Worm (Caenorhabditis elegans) whole organism, L2 larva: ENCODE results near the gene srv-21.

Experiments
- C34F6.9 ChIP-seq: fragments of 150-350 bp; optimal IDR thresholded peaks from 2 replicates; lab custom pipeline; 2014; ENCODE audit warnings: missing biosample characterization, missing genetic modification characterization
- F13H6.1 ChIP-seq: sonication (generic microtip); optimal IDR thresholded peaks from 2 replicates; lab custom pipeline; 2016; ENCODE audit warnings: missing genetic modification characterization, missing compliant biosample characterization
- R02D3.7 ChIP-seq: fragments of 150-350 bp; optimal IDR thresholded peaks from 2 replicates; lab custom pipeline; 2014; ENCODE audit warnings: missing biosample characterization, missing genetic modification characterization
- Y55F3AM.14 ChIP-seq: fragments of 200-800 bp; sonication (Bioruptor generic); optimal IDR thresholded peaks from 2 replicates; lab custom pipeline; 2018; ENCODE audit warnings: mild to moderate bottlenecking, missing genetic modification characterization, missing compliant biosample characterization
- alr-1 ChIP-seq: fragments of 150-350 bp; optimal IDR thresholded peaks from 2 replicates; lab custom pipeline; 2014; ENCODE audit warnings: missing biosample characterization, missing genetic modification characterization
- blmp-1 ChIP-seq: sonication (generic microtip); optimal IDR thresholded peaks from 2 replicates; lab custom pipeline; 2017; ENCODE audit warnings: missing genetic modification characterization, mild to moderate bottlenecking, missing compliant biosample characterization, antibody characterized with exemption, moderate library complexity; ENCODE audit not compliant: insufficient read depth
- ceh-82 ChIP-seq: fragments of 150-350 bp; optimal IDR thresholded peaks from 2 replicates; lab custom pipeline; 2014; ENCODE audit warnings: missing biosample characterization, missing genetic modification characterization
- dmd-4 ChIP-seq: sonication (generic microtip); optimal IDR thresholded peaks from 2 replicates; lab custom pipeline; 2017; ENCODE audit warnings: missing biosample characterization, missing genetic modification characterization
- egl-27 ChIP-seq: sonication (generic microtip); optimal IDR thresholded peaks from 3 replicates; lab custom pipeline; 2017; ENCODE audit warnings: missing biosample characterization, missing genetic modification reagents, missing genetic modification characterization
- elt-1 ChIP-seq: fragments of 150-350 bp; optimal IDR thresholded peaks from 2 replicates; lab custom pipeline; 2014; ENCODE audit warnings: missing biosample characterization, missing genetic modification characterization
- elt-3 ChIP-seq: sonication (generic microtip); optimal IDR thresholded peaks from 2 replicates; lab custom pipeline; 2017; ENCODE audit warnings: missing biosample characterization, missing genetic modification characterization
- lin-11 ChIP-seq: fragments of 150-350 bp; sonication (generic microtip); optimal IDR thresholded peaks from 2 replicates; lab custom pipeline; 2014; ENCODE audit warnings: missing biosample characterization, missing genetic modification characterization, inconsistent platforms, mixed read lengths
- lin-13 ChIP-seq: fragments of 150-350 bp; optimal IDR thresholded peaks from 2 replicates; lab custom pipeline; 2014; ENCODE audit warnings: missing biosample characterization, missing genetic modification reagents, missing genetic modification characterization
- lin-39 ChIP-seq: fragments of 150-350 bp; optimal IDR thresholded peaks from 2 replicates; lab custom pipeline; 2014; ENCODE audit warnings: missing biosample characterization, missing genetic modification reagents, missing genetic modification characterization
- lsy-2 ChIP-seq, 2 experiments: fragments of 150-350 bp in 1 of 2; sonication (generic microtip) in 1 of 2; optimal IDR thresholded peaks; 2 replicates each; lab custom pipeline; 2014 to 2017; ENCODE audit warnings: missing biosample characterization in 2 of 2, missing genetic modification characterization in 2 of 2
- mbf-1 ChIP-seq: sonication (generic microtip); optimal IDR thresholded peaks from 2 replicates; lab custom pipeline; 2017; ENCODE audit warnings: missing biosample characterization, missing genetic modification characterization
- mdl-1 ChIP-seq, 2 experiments: fragments of 150-350 bp in 1 of 2; sonication (generic microtip) in 1 of 2; optimal IDR thresholded peaks; 2 replicates each; lab custom pipeline; 2017; ENCODE audit warnings: missing biosample characterization in 2 of 2, missing genetic modification characterization in 2 of 2
- nhr-10 ChIP-seq: sonication (generic microtip); optimal IDR thresholded peaks from 2 replicates; lab custom pipeline; 2017; ENCODE audit warnings: missing biosample characterization, missing genetic modification characterization
- nhr-11 ChIP-seq: fragments of 150-350 bp; optimal IDR thresholded peaks from 2 replicates; lab custom pipeline; 2014; ENCODE audit warnings: missing biosample characterization, missing genetic modification characterization
- nhr-12 ChIP-seq: fragments of 150-350 bp; optimal IDR thresholded peaks from 2 replicates; lab custom pipeline; 2014; ENCODE audit warnings: missing biosample characterization, missing genetic modification characterization
- nhr-129 ChIP-seq: fragments of 150-350 bp; optimal IDR thresholded peaks from 2 replicates; lab custom pipeline; 2014; ENCODE audit warnings: missing biosample characterization, missing genetic modification characterization
- nhr-21 ChIP-seq: fragments of 150-350 bp; optimal IDR thresholded peaks from 2 replicates; lab custom pipeline; 2014; ENCODE audit warnings: missing biosample characterization, missing genetic modification characterization
- nhr-23 ChIP-seq: fragments of 150-350 bp; optimal IDR thresholded peaks from 2 replicates; lab custom pipeline; 2014; ENCODE audit warnings: missing biosample characterization, missing genetic modification reagents, missing genetic modification characterization
- nhr-237 ChIP-seq: fragments of 150-350 bp; optimal IDR thresholded peaks from 2 replicates; lab custom pipeline; 2014; ENCODE audit warnings: missing biosample characterization, missing genetic modification characterization
- nhr-25 ChIP-seq: fragments of 150-350 bp; sonication (generic microtip); optimal IDR thresholded peaks from 3 replicates; lab custom pipeline; 2014; ENCODE audit warnings: missing biosample characterization, missing genetic modification characterization
- nhr-6 ChIP-seq: fragments of 150-350 bp; optimal IDR thresholded peaks from 2 replicates; lab custom pipeline; 2014; ENCODE audit warnings: missing biosample characterization, missing genetic modification characterization
- nhr-77 ChIP-seq: fragments of 150-350 bp; optimal IDR thresholded peaks from 2 replicates; lab custom pipeline; 2014; ENCODE audit warnings: missing biosample characterization, missing genetic modification characterization
- peb-1 ChIP-seq: fragments of 150-350 bp; optimal IDR thresholded peaks from 2 replicates; lab custom pipeline; 2014; ENCODE audit warnings: missing biosample characterization, missing genetic modification characterization
- sem-4 ChIP-seq: fragments of 150-350 bp; optimal IDR thresholded peaks from 2 replicates; lab custom pipeline; 2014; ENCODE audit warnings: missing biosample characterization, missing genetic modification reagents, missing genetic modification characterization
- sma-9 ChIP-seq, 2 experiments: fragments of 150-350 bp in 1 of 2; sonication (generic microtip) in 1 of 2; optimal IDR thresholded peaks; 2 replicates each; lab custom pipeline; 2014 to 2016; ENCODE audit warnings: missing genetic modification characterization in 2 of 2, mild to moderate bottlenecking in 1 of 2, missing biosample characterization in 1 of 2, missing compliant biosample characterization in 1 of 2, missing genetic modification reagents in 1 of 2, moderate library complexity in 1 of 2
- snpc-4 ChIP-seq: fragments of 150-350 bp; optimal IDR thresholded peaks from 2 replicates; lab custom pipeline; 2014; ENCODE audit warnings: missing biosample characterization, missing genetic modification characterization
- unc-39 ChIP-seq: fragments of 150-350 bp; optimal IDR thresholded peaks from 2 replicates; lab custom pipeline; 2014; ENCODE audit warnings: missing biosample characterization, missing genetic modification characterization
- unc-55 ChIP-seq: fragments of 150-350 bp; sonication (generic microtip); optimal IDR thresholded peaks from 3 replicates; lab custom pipeline; 2014; ENCODE audit warnings: missing biosample characterization, missing genetic modification reagents, missing genetic modification characterization
- unc-62 ChIP-seq: fragments of 150-350 bp; optimal IDR thresholded peaks from 2 replicates; lab custom pipeline; 2014; ENCODE audit warnings: missing biosample characterization, missing genetic modification reagents, missing genetic modification characterization
- zag-1 ChIP-seq: fragments of 150-350 bp; optimal IDR thresholded peaks from 2 replicates; lab custom pipeline; 2014; ENCODE audit warnings: missing biosample characterization, missing genetic modification characterization
- ztf-1 ChIP-seq: fragments of 200-800 bp; sonication (Bioruptor generic); conservative IDR thresholded peaks from 2 replicates; pipeline ENCODE4 v1.3.6; 2022; ENCODE audit warnings: missing genetic modification characterization, missing compliant biosample characterization
- ztf-4 ChIP-seq: fragments of 150-350 bp; optimal IDR thresholded peaks from 2 replicates; lab custom pipeline; 2014; ENCODE audit warnings: missing biosample characterization, missing genetic modification characterization

srv-21 gene

DNA sequence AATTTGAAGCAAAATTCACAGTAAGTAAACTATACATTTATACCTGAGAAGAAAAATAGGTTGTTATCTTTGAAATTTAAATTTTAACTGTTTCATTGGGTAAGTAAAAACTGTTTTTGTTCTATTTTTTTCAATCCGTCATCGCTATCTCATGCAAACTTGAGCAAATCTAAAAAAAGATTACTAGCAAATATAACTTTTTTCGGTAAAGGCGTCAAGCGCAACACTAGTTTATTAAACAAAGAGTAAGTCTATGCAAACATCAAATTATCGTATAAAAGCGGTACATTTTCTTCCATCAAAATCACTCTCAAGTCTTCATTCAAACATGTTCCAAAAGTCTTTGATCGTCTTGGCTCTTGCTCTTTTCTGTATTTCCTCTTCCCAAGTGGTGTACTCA is 18.0 kb upstream of the srv-21 start, which contains the start of gene nspb-6:
Gene nspb-6, plus strand, starts transcription at position 301 of the 400 bp plus-strand sequence.
- TF ChIP-seq nhr-129 (no peak), unc-62 (GFP tag; lab: Kevin White, UChicago) (no peak), mbf-1 (tag; lab: Kevin White, UChicago) (no peak), nhr-11 (tag; lab: Kevin White, UChicago) (no peak), nhr-10 (no peak), snpc-4 (tag; lab: Kevin White, UChicago) (no peak), nhr-12 (no peak), mdl-1 (tag; optimal IDR thresholded peaks at IDR 0.05; lab: Kevin White, UChicago) (no peak), sma-9 (GFP tag; optimal IDR thresholded peaks at IDR 0.05; lab: Kevin White, UChicago) (no peak), sma-9 (tag; optimal IDR thresholded peaks at IDR 0.05; lab: Kevin White, UChicago) (no peak), unc-39 (tag; lab: Kevin White, UChicago) (no peak), ztf-1 (GFP tag; lab: Robert Waterston, UW) (no peak), nhr-21 (tag; lab: Kevin White, UChicago) (no peak)

DNA sequence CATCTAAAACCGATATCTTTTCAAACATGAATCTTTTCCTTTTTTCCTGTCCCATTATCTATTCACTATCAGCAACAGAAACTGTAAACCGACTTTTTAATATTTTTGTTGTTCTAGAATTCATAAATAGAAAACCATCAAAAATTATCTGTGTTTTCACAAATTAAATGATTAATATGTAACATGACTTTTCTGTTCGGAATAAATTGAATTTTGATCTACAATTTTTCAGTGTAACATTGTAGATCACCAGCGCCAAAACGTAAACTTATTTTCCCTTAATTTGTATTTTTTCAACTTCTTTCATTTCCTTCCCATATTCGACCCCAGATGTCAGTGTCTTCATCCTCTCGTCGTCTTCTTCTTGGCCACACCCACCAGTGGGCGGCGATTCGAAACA is 14.1 kb upstream of the srv-21 start, which contains the start of gene H04M03.3:
Gene H04M03.3, plus strand, starts transcription at position 301 of the 400 bp plus-strand sequence.
- TF ChIP-seq elt-1 (tag; lab: Kevin White, UChicago): no peak
- no peak for TF ChIP-seq unc-55
- TF ChIP-seq zag-1 (tag; lab: Kevin White, UChicago): no peak
- no peak for TF ChIP-seq C34F6.9 (tag; lab: Kevin White, UChicago)
- TF ChIP-seq nhr-25 (tag; lab: Kevin White, UChicago): no peak
- no peak for TF ChIP-seq alr-1 (tag; lab: Kevin White, UChicago)
- no peak for TF ChIP-seq nhr-10
- TF ChIP-seq F13H6.1 (tag; lab: Kevin White, UChicago): no peak
- no peak for TF ChIP-seq ztf-1 (GFP tag; lab: Robert Waterston, UW)
- TF ChIP-seq nhr-23 (tag; lab: Kevin White, UChicago): no peak
- TF ChIP-seq nhr-21 (tag; lab: Kevin White, UChicago): no peak
- no peak for TF ChIP-seq sma-9 (GFP tag; optimal IDR thresholded peaks at IDR 0.05; lab: Kevin White, UChicago)
- no peak for TF ChIP-seq sma-9 (tag; optimal IDR thresholded peaks at IDR 0.05; lab: Kevin White, UChicago)
- no peak for TF ChIP-seq nhr-6
- TF ChIP-seq lin-13: no peak
- no peak for TF ChIP-seq ztf-4 (tag; lab: Kevin White, UChicago)

DNA sequence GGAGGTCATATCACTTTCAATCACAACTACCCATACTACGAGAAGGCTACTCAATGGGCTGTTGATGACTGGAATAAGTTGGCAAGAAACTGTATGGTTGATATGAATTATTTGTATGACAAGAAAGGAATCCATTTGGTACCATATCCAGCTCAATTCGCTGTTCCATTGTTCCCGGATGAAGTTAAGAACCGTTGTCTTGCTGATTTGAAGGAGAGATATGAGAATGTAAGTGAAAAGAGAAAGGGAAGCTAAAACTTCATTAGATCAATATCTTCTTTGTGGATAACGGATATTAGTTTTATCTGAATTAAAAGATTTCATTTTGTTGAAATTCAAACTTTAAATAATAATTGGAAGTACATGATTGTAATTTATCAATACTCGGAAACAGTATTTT is 9.5 kb upstream of the srv-21 start:
- TF ChIP-seq unc-39 (tag; lab: Kevin White, UChicago) (no peak), Y55F3AM.14 (GFP tag; lab: Kevin White, UChicago) (no peak), C34F6.9 (tag; lab: Kevin White, UChicago) (no peak), nhr-77 (tag; lab: Kevin White, UChicago) (no peak), unc-55 (no peak), ztf-4 (tag; lab: Kevin White, UChicago) (no peak), lin-11 (tag; lab: Kevin White, UChicago) (no peak), peb-1 (no peak), lin-39 (no peak), snpc-4 (tag; lab: Kevin White, UChicago) (no peak)

DNA sequence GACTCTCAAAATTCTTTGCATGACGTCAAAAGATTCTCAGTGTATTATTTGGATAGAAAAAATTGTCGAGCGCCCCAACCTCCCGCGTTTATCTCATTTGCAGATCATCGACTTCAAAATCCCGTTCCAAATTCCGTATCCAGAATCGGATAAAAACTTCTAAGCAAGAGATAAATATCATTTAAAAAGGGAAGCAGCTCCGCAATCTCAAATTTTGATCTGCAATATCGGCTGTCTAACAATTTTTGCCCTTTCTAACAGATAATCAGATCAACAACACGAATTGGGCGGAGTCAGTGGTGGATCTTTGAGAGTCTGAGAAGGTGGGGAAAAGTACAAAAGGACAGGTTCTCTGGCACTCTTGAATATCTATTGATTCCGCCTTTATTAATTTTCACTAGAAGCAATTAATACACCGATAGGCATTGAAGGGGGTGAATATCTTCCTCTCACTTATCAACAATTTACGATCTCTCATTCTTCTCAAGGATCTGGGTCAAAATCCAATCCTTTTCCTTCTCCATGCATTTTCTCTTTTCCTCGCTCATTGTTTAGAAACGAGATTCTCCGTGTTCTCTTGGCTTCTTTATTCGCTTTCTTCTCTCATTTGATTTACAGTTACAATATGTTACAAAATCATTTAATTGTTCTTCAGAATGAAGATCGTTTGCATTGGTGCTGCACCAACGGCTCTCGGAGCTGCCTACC is 8.2 kb upstream of the srv-21 start, which contains the start of gene glf-1:
Gene glf-1, plus strand, starts transcription at position 656 of the 708 bp plus-strand sequence.
- TF ChIP-seq nhr-77 (tag; lab: Kevin White, UChicago) (no peak), elt-1 (tag; lab: Kevin White, UChicago) (peak; percentile 62), snpc-4 (tag; lab: Kevin White, UChicago) (no peak), unc-55 (no peak), nhr-11 (tag; lab: Kevin White, UChicago) (no peak), R02D3.7 (no peak), blmp-1 (peak; percentile 8)

DNA sequence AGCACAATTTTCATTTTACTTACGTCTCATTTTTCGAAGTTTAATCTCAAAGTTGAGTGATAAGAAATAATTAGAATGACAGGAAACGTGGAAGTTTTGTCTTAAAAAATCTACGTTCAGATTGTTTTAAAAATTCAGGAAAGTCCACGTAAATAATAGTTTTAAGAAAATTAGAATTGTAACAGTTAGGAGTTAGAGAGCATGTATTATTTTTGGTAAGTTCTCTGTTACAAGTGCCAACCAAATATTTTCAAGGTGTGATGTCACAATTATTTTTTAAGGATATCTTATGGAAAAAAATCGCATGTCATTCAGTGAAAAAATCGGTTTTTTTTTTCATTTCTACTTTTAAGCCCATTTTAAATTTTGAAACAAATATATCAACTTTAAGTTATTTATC is 7.4 kb upstream of the srv-21 start, which contains the start of gene H04M03.11:
Gene H04M03.11, minus strand, starts transcription at position 101 of the 400 bp plus-strand sequence.
- no peak for TF ChIP-seq nhr-237 (tag; lab: Kevin White, UChicago)
- TF ChIP-seq blmp-1: no peak
- no peak for TF ChIP-seq unc-55
- TF ChIP-seq ceh-82 (tag; lab: Kevin White, UChicago): no peak
- TF ChIP-seq lsy-2 (tag; optimal IDR thresholded peaks at IDR 0.05; lab: Kevin White, UChicago): no peak
- no peak for TF ChIP-seq mdl-1 (tag; optimal IDR thresholded peaks at IDR 0.05; lab: Kevin White, UChicago)
- TF ChIP-seq unc-39 (tag; lab: Kevin White, UChicago): no peak
- no peak for TF ChIP-seq sem-4
- TF ChIP-seq F13H6.1 (tag; lab: Kevin White, UChicago): no peak
- TF ChIP-seq elt-3 (tag; lab: Kevin White, UChicago): no peak
- TF ChIP-seq lin-39: no peak
- no peak for TF ChIP-seq egl-27 (tag; lab: Kevin White, UChicago)
- TF ChIP-seq snpc-4 (tag; lab: Kevin White, UChicago): no peak
- no peak for TF ChIP-seq R02D3.7
- TF ChIP-seq dmd-4: no peak
